Worm (Caenorhabditis elegans) whole organism, midembryonic: Measurements from ENCODE around the gene bgal-1.

Experiments used
- T22C8.4 ChIP-seq: fragments of 200-800 bp; sonication (Bioruptor generic); IDR thresholded peaks from 2 replicates; pipeline ENCODE4 v1.3.6; 2022; ENCODE audit warnings: missing genetic modification characterization, missing compliant biosample characterization
- cog-1 ChIP-seq: sonication (generic microtip); optimal IDR thresholded peaks from 2 replicates; lab custom pipeline; 2016; ENCODE audit warnings: missing genetic modification characterization, missing compliant biosample characterization
- flt-1 ChIP-seq: fragments of 200-800 bp; sonication (Bioruptor generic); IDR thresholded peaks from 2 replicates; pipeline ENCODE4 v1.3.6; 2022; ENCODE audit warnings: missing genetic modification characterization, missing compliant biosample characterization
- med-1 ChIP-seq: sonication (generic microtip); optimal IDR thresholded peaks from 2 replicates; lab custom pipeline; 2017; ENCODE audit warnings: missing genetic modification characterization, mild to moderate bottlenecking, missing compliant biosample characterization, antibody characterized with exemption, missing genetic modification reagents; ENCODE audit not compliant: insufficient read depth
- ref-1 ChIP-seq: fragments of 200-800 bp; sonication (Bioruptor generic); conservative IDR thresholded peaks from 2 replicates; pipeline ENCODE4 v1.3.6; 2022; ENCODE audit warnings: missing genetic modification reagents, missing genetic modification characterization, missing compliant biosample characterization
- ztf-23 ChIP-seq: fragments of 200-800 bp; sonication (Bioruptor generic); IDR thresholded peaks from 2 replicates; pipeline ENCODE4 v1.3.6; 2022; ENCODE audit warnings: missing genetic modification reagents, missing genetic modification characterization, missing compliant biosample characterization

- TF ChIP-seq med-1 (GFP tag; lab: Kevin White, UChicago) (no peak), T22C8.4 (GFP tag; lab: Robert Waterston, UW) (no peak), flt-1 (GFP tag; lab: Robert Waterston, UW) (no peak), ref-1 (GFP tag; lab: Robert Waterston, UW) (no peak), cog-1 (no peak), ztf-23 (no peak)
Measured at ce11 chrV:11174663-11175062, 51.2 kb downstream of the bgal-1 start.
